Worm (Caenorhabditis elegans) whole organism, midembryonic: ENCODE data around the gene Y44A6D.6.

Experiments
- T22C8.4 ChIP-seq: fragments of 200-800 bp; sonication (Bioruptor generic); IDR thresholded peaks from 2 replicates; pipeline ENCODE4 v1.3.6; 2022; ENCODE audit warnings: missing genetic modification characterization, missing compliant biosample characterization
- flt-1 ChIP-seq: fragments of 200-800 bp; sonication (Bioruptor generic); IDR thresholded peaks from 2 replicates; pipeline ENCODE4 v1.3.6; 2022; ENCODE audit warnings: missing genetic modification characterization, missing compliant biosample characterization
- tab-1 ChIP-seq: fragments of 200-800 bp; sonication (Bioruptor generic); IDR thresholded peaks from 2 replicates; pipeline ENCODE4 v1.3.6; 2022; ENCODE audit warnings: missing genetic modification characterization, missing compliant biosample characterization
- ztf-23 ChIP-seq: fragments of 200-800 bp; sonication (Bioruptor generic); IDR thresholded peaks from 2 replicates; pipeline ENCODE4 v1.3.6; 2022; ENCODE audit warnings: missing genetic modification reagents, missing genetic modification characterization, missing compliant biosample characterization
- ztf-29 ChIP-seq: fragments of 200-800 bp; sonication (Bioruptor generic); IDR thresholded peaks from 2 replicates; pipeline ENCODE4 v1.3.6; 2022; ENCODE audit warnings: missing genetic modification reagents, missing genetic modification characterization, missing compliant biosample characterization

ce11 chrV:20761758-20762157 lies 45.4 kb upstream of the Y44A6D.6 start:
- no peak for TF ChIP-seq flt-1 (GFP tag; lab: Robert Waterston, UW)
- no peak for TF ChIP-seq T22C8.4 (GFP tag; lab: Robert Waterston, UW)
- TF ChIP-seq ztf-23 (GFP tag; lab: Robert Waterston, UW), result no peak
- TF ChIP-seq tab-1 (GFP tag; lab: Robert Waterston, UW), result no peak
- no peak for TF ChIP-seq ztf-29
